Worm (Caenorhabditis elegans): Measurements from ENCODE around the gene scl-13.

- TF ChIP-seq aly-1 (tag; optimal IDR thresholded peaks at IDR 0.05) (no peak), flt-1 (GFP tag; IDR thresholded peaks at IDR 0.05) (no peak), ama-1 (optimal IDR thresholded peaks at IDR 0.05) (no peak), hnd-1 (tag; optimal IDR thresholded peaks at IDR 0.05) (no peak), ets-7 (tag; optimal IDR thresholded peaks at IDR 0.05) (no peak), pes-1 (GFP tag; IDR thresholded peaks at IDR 0.05) (no peak), hmbx-1 (tag; optimal IDR thresholded peaks at IDR 0.05) (no peak), ceh-13 (GFP tag; optimal IDR thresholded peaks at IDR 0.05) (no peak), hmg-4 (GFP tag; optimal IDR thresholded peaks at IDR 0.05) (no peak), F13C5.2 (tag; optimal IDR thresholded peaks at IDR 0.05) (no peak), ceh-36 (tag; optimal IDR thresholded peaks at IDR 0.05) (no peak), B0310.2 (tag; optimal IDR thresholded peaks at IDR 0.05) (no peak), tra-4 (tag; optimal IDR thresholded peaks at IDR 0.05) (no peak)
Observed at ce11 chrV:3803343-3803742, 8.1 kb downstream of the scl-13 start, which contains the start of gene cyp-33C8.

All from whole organism, early embryonic.